Worm (Caenorhabditis elegans) whole organism, L4/young adult: ENCODE results near the gene str-230.

ENCODE experiments used
- W03F9.2 ChIP-seq: fragments of 150-350 bp; optimal IDR thresholded peaks from 2 replicates; lab custom pipeline; 2014; ENCODE audit warnings: missing biosample characterization, missing genetic modification characterization
- him-1 ChIP-seq: sonication (generic microtip); optimal IDR thresholded peaks from 2 replicates; lab custom pipeline; 2016; ENCODE audit warnings: missing genotype, missing genetic modification reagents, missing genetic modification characterization, missing compliant biosample characterization

DNA sequence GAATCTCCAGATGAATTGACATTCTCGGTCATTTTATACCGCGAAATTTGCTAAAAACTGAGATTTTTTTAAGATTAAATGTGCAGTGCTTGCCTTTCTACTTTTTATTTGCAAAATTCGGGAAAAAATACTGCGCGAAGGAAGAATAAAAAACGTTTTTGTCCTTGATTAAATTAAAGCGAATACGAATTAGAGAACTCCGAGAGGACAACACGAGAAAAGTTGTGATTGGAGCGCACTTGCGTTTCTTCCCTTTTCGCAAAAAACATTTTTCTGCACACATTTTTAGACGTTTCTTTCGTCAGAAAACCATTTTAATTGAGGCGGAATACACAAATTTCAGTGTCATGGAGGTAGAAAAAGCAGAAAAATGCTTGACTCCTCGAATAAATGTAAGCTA lies 25.2 kb downstream of the str-230 start, which contains the start of the genes trm-1 and ints-2:
- TF ChIP-seq W03F9.2 (tag; lab: Kevin White, UChicago) (peak; percentile 60), him-1 (tag; lab: Kevin White, UChicago) (no peak)
